Worm (Caenorhabditis elegans) whole organism, early embryonic: ENCODE results near the gene fbxc-23.

Source experiments
- B0310.2 ChIP-seq: sonication (generic microtip); optimal IDR thresholded peaks from 2 replicates; lab custom pipeline; 2016; ENCODE audit warnings: mild to moderate bottlenecking, missing genetic modification characterization, missing compliant biosample characterization
- F13C5.2 ChIP-seq: sonication (generic microtip); optimal IDR thresholded peaks from 2 replicates; lab custom pipeline; 2017; ENCODE audit warnings: mild to moderate bottlenecking, missing genetic modification characterization, inconsistent platforms, missing compliant biosample characterization
- aly-1 ChIP-seq: sonication (generic microtip); optimal IDR thresholded peaks from 2 replicates; lab custom pipeline; 2016; ENCODE audit warnings: missing genetic modification characterization, missing compliant biosample characterization
- ama-1 ChIP-seq: fragments of 150-350 bp; optimal IDR thresholded peaks from 2 replicates; lab custom pipeline; 2014
- ceh-13 ChIP-seq: fragments of 200-800 bp; sonication (Bioruptor generic); optimal IDR thresholded peaks from 2 replicates; lab custom pipeline; 2018; ENCODE audit warnings: mild to moderate bottlenecking, missing genetic modification characterization, missing compliant biosample characterization
- ceh-36 ChIP-seq: sonication (generic microtip); optimal IDR thresholded peaks from 2 replicates; lab custom pipeline; 2016; ENCODE audit warnings: missing genetic modification characterization, inconsistent platforms, missing compliant biosample characterization
- ets-7 ChIP-seq: sonication (generic microtip); optimal IDR thresholded peaks from 2 replicates; lab custom pipeline; 2016; ENCODE audit warnings: missing genotype, missing genetic modification characterization, missing compliant biosample characterization
- flt-1 ChIP-seq: fragments of 200-800 bp; sonication (Bioruptor generic); IDR thresholded peaks from 2 replicates; pipeline ENCODE4 v1.3.6; 2022; ENCODE audit warnings: missing genetic modification characterization, missing compliant biosample characterization
- hmbx-1 ChIP-seq: sonication (generic microtip); optimal IDR thresholded peaks from 2 replicates; lab custom pipeline; 2016; ENCODE audit warnings: mild to moderate bottlenecking, missing genetic modification characterization, missing compliant biosample characterization
- hmg-4 ChIP-seq: fragments of 200-800 bp; sonication (Bioruptor generic); optimal IDR thresholded peaks from 2 replicates; lab custom pipeline; 2018; ENCODE audit warnings: mild to moderate bottlenecking, missing genetic modification characterization, missing compliant biosample characterization
- hnd-1 ChIP-seq: sonication (generic microtip); optimal IDR thresholded peaks from 2 replicates; lab custom pipeline; 2016; ENCODE audit warnings: missing genetic modification characterization, missing compliant biosample characterization
- pes-1 ChIP-seq: fragments of 200-800 bp; sonication (Bioruptor generic); IDR thresholded peaks from 2 replicates; pipeline ENCODE4 v1.3.6; 2022; ENCODE audit warnings: missing genetic modification reagents, missing genetic modification characterization, missing compliant biosample characterization
- scrt-1 ChIP-seq: fragments of 200-800 bp; sonication (Bioruptor generic); IDR thresholded peaks from 2 replicates; pipeline ENCODE4 v1.3.6; 2022; ENCODE audit warnings: missing genetic modification characterization, missing compliant biosample characterization
- sea-1 ChIP-seq: fragments of 200-800 bp; sonication (Bioruptor generic); conservative IDR thresholded peaks from 2 replicates; pipeline ENCODE4 v1.3.6; 2022; ENCODE audit warnings: missing genetic modification characterization, missing compliant biosample characterization
- tbx-11 ChIP-seq: fragments of 200-800 bp; sonication (Bioruptor generic); IDR thresholded peaks from 2 replicates; pipeline ENCODE4 v1.3.6; 2022; ENCODE audit warnings: missing genetic modification characterization, missing compliant biosample characterization
- tbx-37 ChIP-seq: fragments of 200-800 bp; sonication (Bioruptor generic); conservative IDR thresholded peaks from 2 replicates; pipeline ENCODE4 v1.3.6; 2022; ENCODE audit warnings: missing genetic modification reagents, missing genetic modification characterization, missing compliant biosample characterization
- tra-4 ChIP-seq: sonication (generic microtip); optimal IDR thresholded peaks from 2 replicates; lab custom pipeline; 2017; ENCODE audit warnings: missing genetic modification characterization, missing compliant biosample characterization

fbxc-23 gene

DNA sequence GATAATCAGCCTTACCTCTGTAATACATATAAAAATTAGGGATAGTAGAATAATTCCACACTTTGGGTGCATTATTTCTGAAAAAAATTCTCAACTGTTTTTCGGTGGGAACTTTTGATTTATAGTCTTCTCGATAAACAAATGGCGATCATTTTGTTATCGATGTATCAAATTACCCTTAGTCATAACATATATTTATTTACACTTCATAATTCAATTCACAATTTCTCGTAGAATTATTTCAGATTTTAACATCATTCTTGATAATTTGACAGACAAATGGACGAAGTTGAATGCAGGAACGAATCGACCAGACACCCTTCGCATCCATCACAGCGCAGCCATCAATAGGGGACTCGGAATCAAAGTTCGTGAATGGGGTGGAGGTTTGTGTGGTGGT, 5.9 kb downstream of the fbxc-23 start, which contains the start of gene clec-145:
Gene clec-145, minus strand, starts transcription at position 101 of the 400 bp plus-strand sequence.
- TF ChIP-seq ceh-13 (GFP tag; lab: Kevin White, UChicago) (no peak), hmg-4 (GFP tag; lab: Kevin White, UChicago) (no peak), ets-7 (no peak)

DNA sequence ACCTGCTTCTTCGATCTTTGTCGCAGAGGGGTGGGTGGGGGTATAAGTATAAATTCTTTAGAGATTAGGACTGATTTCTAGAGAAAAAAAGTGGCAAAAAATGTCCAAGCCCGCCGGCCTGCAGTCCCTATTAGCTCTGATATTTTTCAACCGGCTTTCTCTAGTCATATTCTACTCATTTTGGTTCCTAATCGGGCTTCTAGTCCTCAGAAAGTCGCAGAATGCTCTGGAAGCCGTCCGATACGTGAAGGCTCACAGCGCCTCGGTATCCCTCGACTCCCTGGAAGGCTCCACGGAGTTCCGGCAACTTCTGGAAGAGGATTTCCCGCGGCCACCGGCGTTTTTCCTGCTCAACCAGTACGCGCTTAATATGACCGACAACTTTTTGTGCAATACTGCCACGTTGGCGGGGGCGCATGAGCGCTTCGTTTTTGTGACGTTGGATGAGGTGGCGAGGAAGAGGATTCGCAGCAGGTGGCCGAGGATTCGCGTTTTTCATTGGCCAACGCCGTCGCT, 10.6 kb downstream of the fbxc-23 start, which contains the start of gene Y48E1B.8:
Gene Y48E1B.8, plus strand, starts transcription at position 51 of the 516 bp plus-strand sequence.
- TF ChIP-seq F13C5.2 (tag; lab: Kevin White, UChicago) (no peak), hmg-4 (GFP tag; lab: Kevin White, UChicago) (no peak), ceh-36 (tag; lab: Kevin White, UChicago) (no peak), hnd-1 (no peak), tra-4 (tag; lab: Kevin White, UChicago) (no peak), sea-1 (GFP tag; lab: Robert Waterston, UW) (no peak), ceh-13 (GFP tag; lab: Kevin White, UChicago) (no peak), ama-1 (lab: Kevin White, UChicago) (no peak), flt-1 (GFP tag; lab: Robert Waterston, UW) (no peak), tbx-11 (no peak), B0310.2 (no peak), pes-1 (GFP tag; lab: Robert Waterston, UW) (no peak), ets-7 (no peak), hmbx-1 (no peak), scrt-1 (GFP tag; lab: Robert Waterston, UW) (no peak), aly-1 (tag; lab: Kevin White, UChicago) (no peak), tbx-37 (GFP tag; lab: Robert Waterston, UW) (no peak)

ce11 chrII:13575018-13575948, 21.1 kb downstream of the fbxc-23 start, which contains the start of the genes mrpl-37 and lin-38:
Gene mrpl-37 (minus strand): TSS chrII:13575068.
Gene lin-38 (plus strand): TSS chrII:13575925.
- TF ChIP-seq flt-1 (GFP tag; lab: Robert Waterston, UW) = no peak
- no peak for TF ChIP-seq pes-1 (GFP tag; lab: Robert Waterston, UW)
- no peak for TF ChIP-seq ceh-13 (GFP tag; lab: Kevin White, UChicago)
- TF ChIP-seq hnd-1 = no peak
- TF ChIP-seq tbx-37 (GFP tag; lab: Robert Waterston, UW) = no peak
- TF ChIP-seq aly-1 (tag; lab: Kevin White, UChicago) = no peak
- TF ChIP-seq hmg-4 (GFP tag; lab: Kevin White, UChicago) = peak; percentile 28
- peak; percentile 48 for TF ChIP-seq F13C5.2 (tag; lab: Kevin White, UChicago)
- TF ChIP-seq tbx-11 = no peak
- TF ChIP-seq hmbx-1 = no peak
- TF ChIP-seq tra-4 (tag; lab: Kevin White, UChicago) = no peak
- no peak for TF ChIP-seq ama-1 (lab: Kevin White, UChicago)

- TF ChIP-seq tbx-37 (GFP tag; lab: Robert Waterston, UW) = no peak
- TF ChIP-seq sea-1 (GFP tag; lab: Robert Waterston, UW) = no peak
- no peak for TF ChIP-seq aly-1 (tag; lab: Kevin White, UChicago)
- TF ChIP-seq B0310.2 = no peak
- no peak for TF ChIP-seq ceh-13 (GFP tag; lab: Kevin White, UChicago)
- TF ChIP-seq ets-7 = no peak
- TF ChIP-seq pes-1 (GFP tag; lab: Robert Waterston, UW) = no peak
- no peak for TF ChIP-seq F13C5.2 (tag; lab: Kevin White, UChicago)
- no peak for TF ChIP-seq ama-1 (lab: Kevin White, UChicago)
- TF ChIP-seq hmg-4 (GFP tag; lab: Kevin White, UChicago) = no peak
- no peak for TF ChIP-seq scrt-1 (GFP tag; lab: Robert Waterston, UW)
- TF ChIP-seq ceh-36 (tag; lab: Kevin White, UChicago) = no peak
- no peak for TF ChIP-seq tbx-11
- no peak for TF ChIP-seq hmbx-1
- no peak for TF ChIP-seq tra-4 (tag; lab: Kevin White, UChicago)
- no peak for TF ChIP-seq flt-1 (GFP tag; lab: Robert Waterston, UW)
- no peak for TF ChIP-seq hnd-1
Measured at ce11 chrII:13574395-13574794, 22.0 kb downstream of the fbxc-23 start.

- TF ChIP-seq ets-7 (no peak), pes-1 (GFP tag; lab: Robert Waterston, UW) (no peak), flt-1 (GFP tag; lab: Robert Waterston, UW) (no peak), hnd-1 (no peak), hmbx-1 (no peak), ceh-36 (tag; lab: Kevin White, UChicago) (no peak), ceh-13 (GFP tag; lab: Kevin White, UChicago) (no peak), ama-1 (lab: Kevin White, UChicago) (no peak), F13C5.2 (tag; lab: Kevin White, UChicago) (no peak), hmg-4 (GFP tag; lab: Kevin White, UChicago) (no peak), B0310.2 (no peak), sea-1 (GFP tag; lab: Robert Waterston, UW) (no peak), scrt-1 (GFP tag; lab: Robert Waterston, UW) (no peak), tra-4 (tag; lab: Kevin White, UChicago) (no peak), aly-1 (tag; lab: Kevin White, UChicago) (no peak), tbx-11 (no peak), tbx-37 (GFP tag; lab: Robert Waterston, UW) (no peak)
Measured at ce11 chrII:13567871-13568270, 28.5 kb downstream of the fbxc-23 start, which contains the start of gene Y48E1B.3. Gene Y48E1B.3 (minus strand): TSS chrII:13567971.

- TF ChIP-seq scrt-1 (GFP tag; lab: Robert Waterston, UW) (no peak), F13C5.2 (tag; lab: Kevin White, UChicago) (no peak), flt-1 (GFP tag; lab: Robert Waterston, UW) (no peak), tbx-37 (GFP tag; lab: Robert Waterston, UW) (no peak)
Measured at ce11 chrII:13560553-13560952, 35.8 kb downstream of the fbxc-23 start.
